Worm (Caenorhabditis elegans) whole organism, young adult: Measurements from ENCODE around the gene ZK856.5.
A peak's percentile ranks its signal among the peaks of the same experiment; 100 is the strongest.

Experiments
- B0035.1 ChIP-seq: sonication (generic microtip); optimal IDR thresholded peaks from 2 replicates; lab custom pipeline; 2016; ENCODE audit warnings: missing genetic modification characterization, mild to moderate bottlenecking, missing compliant biosample characterization, missing genotype, missing genetic modification reagents
- B0261.1 ChIP-seq: sonication (generic microtip); optimal IDR thresholded peaks from 2 replicates; lab custom pipeline; 2016; ENCODE audit warnings: mild to moderate bottlenecking, missing genetic modification characterization, moderate library complexity, missing compliant biosample characterization
- F10E7.11 ChIP-seq: sonication (generic microtip); optimal IDR thresholded peaks from 2 replicates; lab custom pipeline; 2017; ENCODE audit warnings: mild to moderate bottlenecking, missing genetic modification characterization, moderate library complexity, missing compliant biosample characterization
- F49E8.2 ChIP-seq: sonication (generic microtip); optimal IDR thresholded peaks from 3 replicates; lab custom pipeline; 2017; ENCODE audit warnings: missing genetic modification characterization, mild to moderate bottlenecking, missing compliant biosample characterization, antibody characterized with exemption, moderate library complexity; ENCODE audit not compliant: insufficient read depth
- F57A8.1 ChIP-seq: fragments of 200-800 bp; sonication (Bioruptor generic); optimal IDR thresholded peaks from 2 replicates; lab custom pipeline; 2018; ENCODE audit warnings: mild to moderate bottlenecking, missing genetic modification characterization, moderate library complexity, missing compliant biosample characterization
- Y53F4B.3 ChIP-seq: fragments of 200-800 bp; sonication (Bioruptor generic); IDR thresholded peaks from 2 replicates; pipeline ENCODE4 v1.3.6; 2022; ENCODE audit warnings: missing genetic modification reagents, missing genetic modification characterization, missing compliant biosample characterization
- Y56A3A.18 ChIP-seq: fragments of 200-800 bp; sonication (Bioruptor generic); IDR thresholded peaks from 2 replicates; pipeline ENCODE4 v1.3.6; 2022; ENCODE audit warnings: missing genetic modification reagents, missing genetic modification characterization, missing compliant biosample characterization
- Y95B8A.8 ChIP-seq: fragments of 200-800 bp; sonication (Bioruptor generic); IDR thresholded peaks from 2 replicates; pipeline ENCODE4 v1.3.6; 2022; ENCODE audit warnings: missing genetic modification reagents, missing genetic modification characterization, missing compliant biosample characterization
- ama-1 ChIP-seq, 3 experiments: fragments of 150-350 bp in 1 of 3; sonication (generic microtip) in 2 of 3; optimal IDR thresholded peaks; 2 replicates each; lab custom pipeline; 2014 to 2018; ENCODE audit warnings: missing biosample characterization in 2 of 3, missing genetic modification characterization in 2 of 3, missing genetic modification reagents in 2 of 3
- aptf-2 ChIP-seq: fragments of 200-800 bp; sonication (Bioruptor generic); conservative IDR thresholded peaks from 2 replicates; pipeline ENCODE4 v1.3.6; 2022; ENCODE audit warnings: missing genetic modification reagents, missing genetic modification characterization, missing compliant biosample characterization
- ccch-3 ChIP-seq: fragments of 200-800 bp; sonication (Bioruptor generic); optimal IDR thresholded peaks from 2 replicates; lab custom pipeline; 2018; ENCODE audit warnings: mild to moderate bottlenecking, missing genetic modification characterization, missing compliant biosample characterization
- ceh-40 ChIP-seq: fragments of 200-800 bp; sonication (Bioruptor generic); IDR thresholded peaks from 2 replicates; pipeline ENCODE4 v1.3.6; 2022; ENCODE audit warnings: missing genetic modification characterization, missing compliant biosample characterization
- dpl-1 ChIP-seq: fragments of 150-350 bp; optimal IDR thresholded peaks from 2 replicates; lab custom pipeline; 2014; ENCODE audit warnings: missing biosample characterization, missing genetic modification reagents, missing genetic modification characterization
- fkh-3 ChIP-seq: sonication (generic microtip); optimal IDR thresholded peaks from 2 replicates; lab custom pipeline; 2016; ENCODE audit warnings: mild to moderate bottlenecking, missing genetic modification characterization, missing compliant biosample characterization
- him-1 ChIP-seq: sonication (generic microtip); optimal IDR thresholded peaks from 2 replicates; lab custom pipeline; 2016; ENCODE audit warnings: missing genotype, missing genetic modification reagents, missing genetic modification characterization, missing compliant biosample characterization
- hlh-26 ChIP-seq: fragments of 200-800 bp; sonication (Bioruptor generic); conservative IDR thresholded peaks from 2 replicates; pipeline ENCODE4 v1.3.6; 2022; ENCODE audit warnings: missing genetic modification reagents, missing genetic modification characterization, missing compliant biosample characterization
- lag-1 ChIP-seq: fragments of 200-800 bp; sonication (Bioruptor generic); IDR thresholded peaks from 2 replicates; pipeline ENCODE4 v1.3.6; 2022; ENCODE audit warnings: missing genetic modification reagents, missing genetic modification characterization, missing compliant biosample characterization
- let-607 ChIP-seq, 2 experiments: fragments of 200-800 bp in 1 of 2; sonication (Bioruptor generic) in 1 of 2; sonication (generic microtip) in 1 of 2; optimal IDR thresholded peaks; 2 replicates each; lab custom pipeline; 2016 to 2018; ENCODE audit warnings: mild to moderate bottlenecking in 2 of 2, missing compliant biosample characterization in 2 of 2, missing genetic modification characterization in 2 of 2, moderate library complexity in 2 of 2, missing genotype in 1 of 2
- lin-26 ChIP-seq: fragments of 200-800 bp; sonication (Bioruptor generic); IDR thresholded peaks from 2 replicates; pipeline ENCODE4 v1.3.6; 2022; ENCODE audit warnings: missing genetic modification reagents, missing genetic modification characterization, missing compliant biosample characterization
- lir-1 ChIP-seq: fragments of 200-800 bp; sonication (Bioruptor generic); conservative IDR thresholded peaks from 2 replicates; pipeline ENCODE4 v1.3.6; 2022; ENCODE audit warnings: missing genetic modification reagents, missing genetic modification characterization, missing compliant biosample characterization
- madf-10 ChIP-seq: sonication (generic microtip); optimal IDR thresholded peaks from 2 replicates; lab custom pipeline; 2016; ENCODE audit warnings: mild to moderate bottlenecking, missing genetic modification characterization, missing compliant biosample characterization
- madf-3 ChIP-seq: fragments of 200-800 bp; sonication (Bioruptor generic); IDR thresholded peaks from 2 replicates; pipeline ENCODE4 v1.3.6; 2022; ENCODE audit warnings: missing genetic modification reagents, missing genetic modification characterization, missing compliant biosample characterization
- madf-8 ChIP-seq: fragments of 200-800 bp; sonication (Bioruptor generic); conservative IDR thresholded peaks from 2 replicates; pipeline ENCODE4 v1.3.6; 2022; ENCODE audit warnings: missing genetic modification reagents, missing genetic modification characterization, missing compliant biosample characterization
- nfya-1 ChIP-seq: sonication (generic microtip); optimal IDR thresholded peaks from 2 replicates; lab custom pipeline; 2017; ENCODE audit warnings: antibody characterized with exemption, missing compliant biosample characterization, missing genetic modification characterization, borderline replicate concordance; ENCODE audit not compliant: insufficient read depth
- nfyb-1 ChIP-seq: fragments of 200-800 bp; sonication (Bioruptor generic); IDR thresholded peaks from 2 replicates; pipeline ENCODE4 v1.3.6; 2022; ENCODE audit warnings: missing genetic modification reagents, missing genetic modification characterization, missing compliant biosample characterization
- nhr-80 ChIP-seq: sonication (generic microtip); optimal IDR thresholded peaks from 2 replicates; lab custom pipeline; 2016; ENCODE audit warnings: missing genetic modification characterization, missing compliant biosample characterization
- nhr-90 ChIP-seq: sonication (generic microtip); optimal IDR thresholded peaks from 2 replicates; lab custom pipeline; 2016; ENCODE audit warnings: missing genotype, mild to moderate bottlenecking, missing genetic modification characterization, missing compliant biosample characterization
- pha-4 ChIP-seq: fragments of 150-350 bp; sonication (generic microtip); optimal IDR thresholded peaks from 2 replicates; lab custom pipeline; 2014; ENCODE audit warnings: missing biosample characterization, missing genetic modification reagents, missing genetic modification characterization
- rpc-1 ChIP-seq, 2 experiments: fragments of 150-350 bp in 1 of 2; sonication (generic microtip) in 1 of 2; optimal IDR thresholded peaks; 2 replicates each; lab custom pipeline; 2014 to 2018; ENCODE audit warnings: missing biosample characterization in 1 of 2, missing genetic modification characterization in 1 of 2, missing genetic modification reagents in 1 of 2, missing genotype in 1 of 2
- snpc-1.1 ChIP-seq: sonication (generic microtip); optimal IDR thresholded peaks from 2 replicates; lab custom pipeline; 2017; ENCODE audit warnings: missing genetic modification characterization, mild to moderate bottlenecking, missing compliant biosample characterization, antibody characterized with exemption, moderate library complexity, missing genotype, missing genetic modification reagents; ENCODE audit not compliant: insufficient read depth
- snpc-4 ChIP-seq, 5 experiments: fragments of 150-350 bp in 1 of 5; sonication (generic microtip) in 4 of 5; optimal IDR thresholded peaks; 2 replicates each; lab custom pipeline; 2014 to 2018; ENCODE audit warnings: missing genetic modification characterization in 5 of 5, missing biosample characterization in 3 of 5, antibody characterized with exemption in 2 of 5, mild to moderate bottlenecking in 2 of 5, missing compliant biosample characterization in 2 of 5, missing genotype in 2 of 5, moderate library complexity in 2 of 5, missing genetic modification reagents in 1 of 5
- tbx-9 ChIP-seq: sonication (generic microtip); optimal IDR thresholded peaks from 2 replicates; lab custom pipeline; 2016; ENCODE audit warnings: borderline replicate concordance, missing genetic modification characterization, inconsistent platforms, missing compliant biosample characterization
- unc-62 ChIP-seq: fragments of 150-350 bp; optimal IDR thresholded peaks from 2 replicates; lab custom pipeline; 2014; ENCODE audit warnings: missing biosample characterization, missing genetic modification reagents, missing genetic modification characterization
- zim-3 ChIP-seq: sonication (generic microtip); optimal IDR thresholded peaks from 2 replicates; lab custom pipeline; 2017; ENCODE audit warnings: mild to moderate bottlenecking, missing genetic modification characterization, moderate library complexity, missing compliant biosample characterization
- ztf-22 ChIP-seq: fragments of 200-800 bp; sonication (Bioruptor generic); optimal IDR thresholded peaks from 2 replicates; lab custom pipeline; 2018; ENCODE audit warnings: mild to moderate bottlenecking, missing genetic modification characterization, moderate library complexity, missing compliant biosample characterization
- ztf-25 ChIP-seq: fragments of 200-800 bp; sonication (Bioruptor generic); IDR thresholded peaks from 2 replicates; pipeline ENCODE4 v1.3.6; 2022; ENCODE audit warnings: missing genetic modification reagents, missing genetic modification characterization, missing compliant biosample characterization

Gene ZK856.5

DNA sequence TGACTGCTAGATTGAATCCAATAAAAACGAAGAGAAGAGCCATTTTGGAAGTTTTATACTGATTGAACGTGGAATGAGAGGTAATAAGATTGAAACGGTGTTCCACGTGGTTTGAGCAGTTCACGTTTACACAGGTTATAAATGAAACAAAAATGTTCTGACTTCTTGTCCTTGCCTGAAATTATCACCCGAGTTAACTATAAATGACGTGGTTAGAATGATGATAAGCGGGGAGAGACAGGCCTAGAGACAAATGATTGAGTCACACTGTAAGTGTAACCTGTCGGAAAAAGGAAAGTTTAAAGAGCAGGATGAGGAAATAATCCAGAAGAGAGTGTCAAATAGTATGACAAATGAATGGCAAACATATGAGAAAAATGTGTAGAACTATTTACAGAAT lies 29.0 kb downstream of the ZK856.5 start, which contains the start of gene C51E3.10 (continued):
- TF ChIP-seq snpc-4 (GFP tag; optimal IDR thresholded peaks at IDR 0.05; lab: Kevin White, UChicago) (no peak), snpc-4 (tag; optimal IDR thresholded peaks at IDR 0.05; lab: Kevin White, UChicago) (no peak), Y56A3A.18 (GFP tag; lab: Robert Waterston, UW) (no peak), madf-3 (GFP tag; lab: Robert Waterston, UW) (no peak), nhr-90 (tag; lab: Kevin White, UChicago) (peak; percentile 26), B0261.1 (tag; lab: Kevin White, UChicago) (no peak), aptf-2 (no peak), zim-3 (no peak), unc-62 (GFP tag; lab: Kevin White, UChicago) (peak; percentile 5), nfyb-1 (GFP tag; lab: Robert Waterston, UW) (0 out of 2 replicates have a peak, but pooled peaks have one; percentile 25), rpc-1 (optimal IDR thresholded peaks at IDR 0.05; lab: Kevin White, UChicago) (no peak), rpc-1 (tag; optimal IDR thresholded peaks at IDR 0.05; lab: Kevin White, UChicago) (no peak), lin-26 (GFP tag; lab: Robert Waterston, UW) (no peak), nhr-80 (tag; lab: Kevin White, UChicago) (peak; percentile 92), F57A8.1 (GFP tag; lab: Kevin White, UChicago) (no peak), lir-1 (GFP tag; lab: Robert Waterston, UW) (no peak), ccch-3 (GFP tag; lab: Kevin White, UChicago) (no peak), lag-1 (GFP tag; lab: Robert Waterston, UW) (no peak), madf-10 (tag; lab: Kevin White, UChicago) (no peak), let-607 (tag; optimal IDR thresholded peaks at IDR 0.05; lab: Kevin White, UChicago) (peak; percentile 71 to 80), ztf-22 (GFP tag; lab: Kevin White, UChicago) (no peak), hlh-26 (GFP tag; lab: Robert Waterston, UW) (no peak), Y53F4B.3 (GFP tag; lab: Robert Waterston, UW) (no peak), nfya-1 (tag; lab: Kevin White, UChicago) (no peak), pha-4 (no peak)

DNA sequence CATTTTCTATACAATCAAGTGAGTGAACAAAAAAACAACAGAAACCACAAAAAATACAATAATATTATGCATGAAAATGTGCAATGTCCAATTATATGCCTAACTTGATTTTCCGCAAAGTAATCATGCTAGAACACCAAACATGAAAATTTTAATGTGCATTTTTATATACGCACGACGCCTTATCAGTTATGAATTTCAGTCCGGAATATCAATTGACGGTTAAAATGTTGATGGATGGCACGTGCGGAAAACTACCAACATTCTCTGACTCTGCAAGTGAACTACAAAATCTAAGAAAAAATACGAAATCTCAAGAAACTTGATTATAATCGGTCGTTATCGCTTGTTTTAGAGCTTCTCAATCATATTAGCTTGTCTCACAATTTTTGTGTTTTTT lies 30.0 kb downstream of the ZK856.5 start:
- TF ChIP-seq dpl-1 (GFP tag; lab: Kevin White, UChicago) (no peak), nhr-80 (tag; lab: Kevin White, UChicago) (peak; percentile 56), ama-1 (optimal IDR thresholded peaks at IDR 0.05; lab: Kevin White, UChicago) (no peak), ama-1 (GFP tag; optimal IDR thresholded peaks at IDR 0.05; lab: Kevin White, UChicago) (no peak)

DNA sequence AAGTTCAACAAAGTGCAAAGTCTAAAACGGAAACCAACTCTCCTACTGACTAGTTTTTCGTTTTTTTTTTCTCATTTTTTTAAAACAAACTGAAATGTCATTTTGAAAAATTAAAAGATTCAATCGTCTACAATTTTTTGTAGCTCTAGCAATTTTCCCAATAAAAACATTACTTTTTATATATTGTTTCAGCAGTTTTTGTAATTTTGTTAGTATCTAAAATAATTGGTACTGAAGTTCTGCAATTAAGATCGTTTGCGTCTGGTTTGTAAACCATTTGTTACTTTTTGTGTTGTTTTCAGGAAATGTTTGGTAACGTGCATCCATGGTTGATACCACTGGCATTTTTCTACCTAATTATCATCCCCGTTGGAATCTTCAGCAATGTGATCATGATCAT lies 31.4 kb downstream of the ZK856.5 start, which contains the start of gene srsx-30:
srsx-30 (plus strand) TSS at position 301 of the 400 bp plus-strand sequence.
- TF ChIP-seq snpc-1.1 (no peak), nfyb-1 (GFP tag; lab: Robert Waterston, UW) (no peak), B0035.1 (no peak), ztf-25 (GFP tag; lab: Robert Waterston, UW) (no peak), madf-8 (GFP tag; lab: Robert Waterston, UW) (no peak), tbx-9 (tag; lab: Kevin White, UChicago) (no peak), B0261.1 (tag; lab: Kevin White, UChicago) (no peak), ceh-40 (no peak)

DNA sequence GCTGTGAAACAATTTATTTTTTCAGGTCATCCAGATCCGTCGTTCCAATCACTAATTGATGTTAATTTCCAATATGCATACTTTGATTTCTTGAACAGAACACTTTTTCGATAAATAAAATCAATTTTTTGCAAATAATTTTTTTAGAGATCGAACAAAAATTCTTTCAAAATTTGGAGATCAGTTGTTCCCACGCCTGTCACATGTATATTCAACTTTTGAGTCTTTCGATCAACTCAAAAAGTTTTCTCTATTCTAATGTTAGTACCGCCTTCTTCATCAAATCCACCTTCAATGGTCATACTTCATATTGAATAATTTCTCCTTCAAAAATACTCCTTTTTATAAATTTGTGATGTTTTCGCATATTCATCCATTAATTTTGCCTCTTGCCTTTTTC lies 35.2 kb downstream of the ZK856.5 start, which contains the start of gene srsx-29:
srsx-29 (plus strand) TSS at position 301 of the 400 bp plus-strand sequence.
- TF ChIP-seq Y95B8A.8 (GFP tag; lab: Robert Waterston, UW): no peak
- TF ChIP-seq F10E7.11 (tag; lab: Kevin White, UChicago): no peak
- TF ChIP-seq F49E8.2 (tag; lab: Kevin White, UChicago): no peak
- no peak for TF ChIP-seq nhr-90 (tag; lab: Kevin White, UChicago)
- TF ChIP-seq rpc-1 (optimal IDR thresholded peaks at IDR 0.05; lab: Kevin White, UChicago): no peak
- no peak for TF ChIP-seq rpc-1 (tag; optimal IDR thresholded peaks at IDR 0.05; lab: Kevin White, UChicago)
- TF ChIP-seq him-1 (tag; lab: Kevin White, UChicago): no peak
- TF ChIP-seq fkh-3: no peak
